Worm (Caenorhabditis elegans): ENCODE results near the gene gbf-1.

DNA sequence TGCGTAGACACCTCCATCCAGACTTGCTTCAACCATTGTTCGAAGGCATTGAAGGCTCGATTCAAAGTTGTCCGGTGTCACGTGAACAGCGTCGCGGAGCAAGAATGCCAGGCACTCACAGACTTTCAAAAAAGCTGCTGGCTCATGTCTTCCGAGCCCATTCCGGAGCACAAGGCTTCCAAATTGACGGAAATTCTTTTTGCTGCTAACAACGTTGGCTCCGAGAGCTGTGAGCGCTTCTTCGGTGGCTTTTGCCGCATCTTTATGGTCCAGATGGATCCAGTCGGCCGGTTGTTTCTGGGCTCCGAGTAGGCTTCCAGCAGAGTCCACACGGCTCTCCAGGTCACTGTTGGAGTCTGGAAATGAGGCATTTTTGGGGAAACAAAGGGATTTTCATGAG, 15.6 kb downstream of the gbf-1 start:
- TF ChIP-seq elt-3 (tag; optimal IDR thresholded peaks at IDR 0.05) = no peak
- no peak for TF ChIP-seq unc-39 (tag; optimal IDR thresholded peaks at IDR 0.05)
- TF ChIP-seq pha-4 (tag; optimal IDR thresholded peaks at IDR 0.05) = no peak
- TF ChIP-seq lin-39 (tag; optimal IDR thresholded peaks at IDR 0.05) = no peak
- no peak for TF ChIP-seq ztf-11 (tag; optimal IDR thresholded peaks at IDR 0.05)
- no peak for TF ChIP-seq nhr-77 (tag; optimal IDR thresholded peaks at IDR 0.05)
- no peak for TF ChIP-seq ceh-82 (tag; optimal IDR thresholded peaks at IDR 0.05)
- no peak for TF ChIP-seq nhr-43 (tag; optimal IDR thresholded peaks at IDR 0.05; ENCODE audit: poor library complexity, severe bottlenecking)
- TF ChIP-seq jun-1 (tag; optimal IDR thresholded peaks at IDR 0.05) = no peak
- TF ChIP-seq fkh-2 (tag; optimal IDR thresholded peaks at IDR 0.05) = no peak
- TF ChIP-seq R02D3.7 (tag; optimal IDR thresholded peaks at IDR 0.05) = no peak
- no peak for TF ChIP-seq ceh-28 (tag; optimal IDR thresholded peaks at IDR 0.05)
